Fruit fly (Drosophila melanogaster) whole organism, prepupa: ENCODE data around the gene CG45073.

ENCODE experiments used
- CG10631 ChIP-seq: fragments of 200-800 bp; sonication (Bioruptor generic); optimal IDR thresholded peaks from 2 replicates; lab custom pipeline; 2016; ENCODE audit warnings: missing biosample characterization, missing genetic modification characterization
- Sox14 ChIP-seq: fragments of 200-800 bp; sonication (Bioruptor generic); optimal IDR thresholded peaks from 3 replicates; lab custom pipeline; 2016; ENCODE audit warnings: missing biosample characterization, missing genetic modification characterization
- eg ChIP-seq: fragments of 200-800 bp; sonication (Bioruptor generic); IDR thresholded peaks from 3 replicates; pipeline ENCODE4 v1.3.6; 2022; ENCODE audit warnings: missing biosample characterization, missing genetic modification characterization

DNA sequence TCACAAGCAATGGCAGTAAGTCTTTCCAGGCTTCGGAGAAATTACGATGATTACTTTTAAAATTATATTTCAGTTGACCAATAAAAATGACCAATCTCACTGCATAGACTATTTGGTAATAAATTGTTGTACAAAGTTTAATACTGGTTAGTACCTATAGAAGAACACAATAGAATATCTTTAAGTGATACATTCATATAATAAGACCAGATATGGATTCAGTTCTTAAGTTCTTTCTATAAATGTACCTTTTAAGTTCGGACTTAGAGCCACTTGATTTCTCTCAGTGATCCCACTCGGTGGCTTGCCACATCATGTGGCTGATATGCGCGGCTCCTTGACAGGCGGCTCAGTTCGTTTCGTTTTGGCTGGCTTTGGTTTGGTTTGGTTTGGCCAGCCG, 38.7 kb upstream of the CG45073 start:
- TF ChIP-seq eg (GFP tag; lab: Robert Waterston, UW): peak; percentile 52; the same call in 1 of the 3 replicates
- TF ChIP-seq CG10631 (GFP tag; lab: Kevin White, UChicago): no peak
- TF ChIP-seq Sox14: no peak
